Fruit fly (Drosophila melanogaster): ENCODE measurements around the gene ksh.

The ksh gene

DNA sequence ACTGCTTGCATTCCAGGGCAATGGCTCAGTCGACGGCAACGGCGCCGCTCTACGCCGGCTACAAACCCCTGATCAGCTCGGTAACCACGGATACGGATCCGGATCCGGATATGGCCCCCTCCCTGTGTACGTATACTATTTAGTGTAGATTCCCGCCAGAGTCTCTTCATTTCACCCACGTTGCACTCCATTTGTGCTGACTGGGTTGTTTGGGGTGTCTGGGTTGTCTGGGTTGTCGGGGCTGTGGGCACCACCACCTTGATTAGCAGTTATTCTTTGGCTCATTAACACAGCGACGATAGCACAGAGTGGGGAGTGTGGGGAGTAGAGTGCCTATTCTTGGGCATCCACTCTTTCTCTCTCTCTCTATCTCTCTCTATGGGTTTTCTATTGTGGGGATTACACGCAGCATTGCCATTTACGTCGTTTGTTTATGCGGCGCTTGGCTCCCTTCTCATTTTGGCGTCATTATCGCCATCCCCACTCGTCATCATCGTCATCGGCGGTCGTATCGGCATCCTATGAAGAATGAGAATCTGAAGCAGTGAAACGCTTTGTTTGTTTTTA lies 4.0 kb upstream of the ksh start:
- TF ChIP-seq her (GFP tag; optimal IDR thresholded peaks at IDR 0.05) (peak; percentile 23), Atf6 (GFP tag; IDR thresholded peaks at IDR 0.05) (0 out of 2 replicates have a peak, but pooled peaks have one; percentile 20), CG32532 (GFP tag; IDR thresholded peaks at IDR 0.05) (0 out of 2 replicates have a peak, but pooled peaks have one; percentile 31), CG4404 (GFP tag; IDR thresholded peaks at IDR 0.05) (no peak), sd (tag; optimal IDR thresholded peaks at IDR 0.05) (peak; percentile 2), CG9215 (GFP tag; IDR thresholded peaks at IDR 0.05) (peak; percentile 78), CG1832 (GFP tag; optimal IDR thresholded peaks at IDR 0.05) (peak; percentile 26), Trl (optimal IDR thresholded peaks at IDR 0.05) (peak; percentile 16 to 52), Trl (GFP tag; optimal IDR thresholded peaks at IDR 0.05) (no peak), Dbx (GFP tag; IDR thresholded peaks at IDR 0.05) (no peak), CG2129 (GFP tag; IDR thresholded peaks at IDR 0.05; ENCODE audit: partially characterized antibody) (no peak), crol (GFP tag; IDR thresholded peaks at IDR 0.05) (0 out of 2 replicates have a peak, but pooled peaks have one; percentile 15), HmgD (GFP tag; optimal IDR thresholded peaks at IDR 0.05) (no peak)

DNA sequence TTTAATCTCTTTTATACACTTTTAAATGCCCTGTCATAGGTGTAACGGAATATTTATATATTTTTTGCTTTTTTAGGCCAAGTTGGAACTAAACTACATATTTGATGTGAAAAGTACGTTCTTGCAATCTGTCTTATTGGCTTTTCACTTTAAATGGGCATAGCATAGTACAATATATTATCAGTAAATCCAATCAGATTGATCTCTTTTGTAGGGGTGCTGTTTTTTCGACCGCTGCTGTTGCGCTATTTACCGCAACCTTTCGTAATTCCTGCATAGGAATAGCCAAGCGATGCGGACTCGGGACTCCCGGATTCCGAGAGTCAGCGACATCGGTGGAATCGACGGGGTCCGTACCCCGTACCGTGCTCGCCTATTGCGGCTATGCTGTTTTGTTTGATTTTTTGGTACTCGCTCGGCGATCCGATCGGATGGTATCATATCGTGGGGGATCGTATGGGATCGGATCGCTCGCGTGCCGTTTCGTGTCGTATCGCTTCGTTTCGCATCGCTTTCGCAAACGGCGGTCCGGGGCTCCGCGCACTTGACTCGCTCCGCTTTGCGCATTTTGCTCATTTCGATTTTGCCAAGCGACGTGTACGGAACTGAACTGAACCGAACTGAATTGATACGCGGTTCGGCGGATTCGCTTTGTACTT lies 3.1 kb upstream of the ksh start:
- TF ChIP-seq TFAM (GFP tag; optimal IDR thresholded peaks at IDR 0.05) = no peak
- TF ChIP-seq CG34376 (GFP tag; optimal IDR thresholded peaks at IDR 0.05) = peak; percentile 89
- TF ChIP-seq Deaf1 (tag; optimal IDR thresholded peaks at IDR 0.05) = peak; percentile 98
- TF ChIP-seq Elba2 (GFP tag; optimal IDR thresholded peaks at IDR 0.05) = peak; percentile 36
- TF ChIP-seq CG30403 (GFP tag; optimal IDR thresholded peaks at IDR 0.05) = no peak
- TF ChIP-seq CG18599 (GFP tag; optimal IDR thresholded peaks at IDR 0.05) = peak; percentile 47
- peak; percentile 59; the same call in 1 of the 2 replicates for TF ChIP-seq Adf1 (GFP tag; IDR thresholded peaks at IDR 0.05)
- no peak for TF ChIP-seq corto (GFP tag; optimal IDR thresholded peaks at IDR 0.05)
- no peak for TF ChIP-seq Ptx1 (GFP tag; IDR thresholded peaks at IDR 0.05)
- no peak for TF ChIP-seq CG8478 (optimal IDR thresholded peaks at IDR 0.05)
- TF ChIP-seq fd3F (GFP tag; optimal IDR thresholded peaks at IDR 0.05) = no peak
- TF ChIP-seq Hr39 (optimal IDR thresholded peaks at IDR 0.05) = no peak
- peak; percentile 13 for TF ChIP-seq zfh2 (GFP tag; optimal IDR thresholded peaks at IDR 0.05)
- TF ChIP-seq CG15011 (GFP tag; optimal IDR thresholded peaks at IDR 0.05) = no peak
- no peak for TF ChIP-seq MTF-1 (GFP tag; optimal IDR thresholded peaks at IDR 0.05; ENCODE audit: borderline replicate concordance)
- TF ChIP-seq gt (GFP tag; IDR thresholded peaks at IDR 0.05) = no peak
- no peak for TF ChIP-seq CG8944 (GFP tag; optimal IDR thresholded peaks at IDR 0.05)
- peak; percentile 57; the same call in 1 of the 2 replicates for TF ChIP-seq CG11696 (GFP tag; IDR thresholded peaks at IDR 0.05)
- TF ChIP-seq CG18262 (tag; optimal IDR thresholded peaks at IDR 0.05) = no peak
- TF ChIP-seq sug (tag; optimal IDR thresholded peaks at IDR 0.05) = peak; percentile 92
- no peak for TF ChIP-seq ap (GFP tag; IDR thresholded peaks at IDR 0.05)
- peak; percentile 28 for TF ChIP-seq CG12659 (GFP tag; optimal IDR thresholded peaks at IDR 0.05)
- no peak for TF ChIP-seq CG32772 (GFP tag; IDR thresholded peaks at IDR 0.05)
- no peak; the same call in 1 of the 2 replicates for TF ChIP-seq chm (GFP tag; IDR thresholded peaks at IDR 0.05)
- TF ChIP-seq HmgZ (tag; optimal IDR thresholded peaks at IDR 0.05) = peak; percentile 34
- no peak for TF ChIP-seq CG2199 (GFP tag; IDR thresholded peaks at IDR 0.05)
- TF ChIP-seq CG16779 (GFP tag; IDR thresholded peaks at IDR 0.05) = peak; percentile 15; the same call in 1 of the 2 replicates
- no peak for TF ChIP-seq oc (tag; optimal IDR thresholded peaks at IDR 0.05)
- peak; percentile 36; the same call in 1 of the 2 replicates for TF ChIP-seq CG14014 (GFP tag; IDR thresholded peaks at IDR 0.05)
- no peak for TF ChIP-seq CG4328 (GFP tag; optimal IDR thresholded peaks at IDR 0.05)
- TF ChIP-seq Dp (GFP tag; optimal IDR thresholded peaks at IDR 0.05) = no peak
- no peak for TF ChIP-seq CG12744 (GFP tag; optimal IDR thresholded peaks at IDR 0.05)
- TF ChIP-seq CG14441 (GFP tag; IDR thresholded peaks at IDR 0.05) = 0 out of 2 replicates have a peak, but pooled peaks have one; percentile 5
- no peak for TF ChIP-seq BtbVII (GFP tag; optimal IDR thresholded peaks at IDR 0.05)
- TF ChIP-seq CG11456 (GFP tag; IDR thresholded peaks at IDR 0.05) = no peak
- no peak for TF ChIP-seq CG1647 (GFP tag; optimal IDR thresholded peaks at IDR 0.05)
- TF ChIP-seq CG6765 (GFP tag; optimal IDR thresholded peaks at IDR 0.05) = peak; percentile 16
